Worm (Caenorhabditis elegans): Measurements from ENCODE around the gene R05H11.2.

ce11 chrIII:6819322-6819901 is 21.3 kb downstream of the R05H11.2 start, which contains the start of gene F28F5.6:
- no peak for TF ChIP-seq nhr-12 (tag; optimal IDR thresholded peaks at IDR 0.05)
- TF ChIP-seq skn-1 (tag; optimal IDR thresholded peaks at IDR 0.05): no peak
- TF ChIP-seq lin-13 (GFP tag; optimal IDR thresholded peaks at IDR 0.05): no peak
- no peak for TF ChIP-seq blmp-1 (tag; optimal IDR thresholded peaks at IDR 0.05; ENCODE audit: insufficient read depth)
- no peak for TF ChIP-seq nhr-23 (tag; optimal IDR thresholded peaks at IDR 0.05)
- no peak for TF ChIP-seq snpc-4 (tag; optimal IDR thresholded peaks at IDR 0.05)
- no peak for TF ChIP-seq ama-1 (optimal IDR thresholded peaks at IDR 0.05)
- no peak for TF ChIP-seq lin-39 (tag; optimal IDR thresholded peaks at IDR 0.05)
- TF ChIP-seq unc-39 (tag; optimal IDR thresholded peaks at IDR 0.05): no peak
- TF ChIP-seq unc-62 (GFP tag; optimal IDR thresholded peaks at IDR 0.05): no peak

All from whole organism, L2 larva.